Worm (Caenorhabditis elegans) whole organism, L1 larva: ENCODE results near the gene ech-6.

ENCODE experiments used
- C04F5.9 ChIP-seq: sonication (generic microtip); optimal IDR thresholded peaks from 2 replicates; lab custom pipeline; 2016; ENCODE audit warnings: missing genetic modification characterization, missing compliant biosample characterization
- ceh-8 ChIP-seq: fragments of 200-800 bp; sonication (Bioruptor generic); optimal IDR thresholded peaks from 2 replicates; lab custom pipeline; 2018; ENCODE audit warnings: mild to moderate bottlenecking, missing genetic modification characterization, moderate library complexity, missing compliant biosample characterization
- ceh-82 ChIP-seq, 3 experiments: fragments of 150-350 bp in 1 of 3; sonication (generic microtip) in 2 of 3; optimal IDR thresholded peaks; 2 replicates each; lab custom pipeline; 2014 to 2017; ENCODE audit warnings: missing biosample characterization in 3 of 3, missing genetic modification characterization in 3 of 3
- ceh-90 ChIP-seq: sonication (generic microtip); optimal IDR thresholded peaks from 2 replicates; lab custom pipeline; 2016; ENCODE audit warnings: missing genetic modification characterization, missing compliant biosample characterization
- dpl-1 ChIP-seq, 3 experiments: fragments of 150-350 bp in 2 of 3; sonication (generic microtip) in 1 of 3; optimal IDR thresholded peaks; 2 replicates each; lab custom pipeline; 2014 to 2017; ENCODE audit warnings: missing biosample characterization in 3 of 3, missing genetic modification characterization in 3 of 3, missing genetic modification reagents in 3 of 3
- dsc-1 ChIP-seq: sonication (generic microtip); optimal IDR thresholded peaks from 2 replicates; lab custom pipeline; 2016; ENCODE audit warnings: mild to moderate bottlenecking, missing genetic modification characterization, missing compliant biosample characterization
- efl-1 ChIP-seq, 4 experiments: fragments of 150-350 bp; optimal IDR thresholded peaks in 3 of 4; peaks in 1 of 4; 1 replicate in 1 of 4; 2 replicates in 3 of 4; lab custom pipeline; 2014; ENCODE audit warnings: missing biosample characterization in 2 of 4, missing genetic modification characterization in 2 of 4, missing genetic modification reagents in 2 of 4
- elt-2 ChIP-seq: sonication (generic microtip); optimal IDR thresholded peaks from 2 replicates; lab custom pipeline; 2016; ENCODE audit warnings: missing genetic modification characterization, mild to moderate bottlenecking, inconsistent platforms, missing compliant biosample characterization, missing genetic modification reagents
- fkh-10 ChIP-seq: sonication (generic microtip); optimal IDR thresholded peaks from 2 replicates; lab custom pipeline; 2017; ENCODE audit warnings: missing biosample characterization, missing genetic modification reagents, missing genetic modification characterization
- fkh-8 ChIP-seq: sonication (generic microtip); optimal IDR thresholded peaks from 2 replicates; lab custom pipeline; 2016; ENCODE audit warnings: mild to moderate bottlenecking, missing genetic modification characterization, missing compliant biosample characterization
- hlh-4 ChIP-seq: sonication (generic microtip); optimal IDR thresholded peaks from 2 replicates; lab custom pipeline; 2016; ENCODE audit warnings: mild to moderate bottlenecking, missing genetic modification characterization, missing compliant biosample characterization
- irx-1 ChIP-seq: sonication (generic microtip); optimal IDR thresholded peaks from 2 replicates; lab custom pipeline; 2016; ENCODE audit warnings: missing genetic modification characterization, missing compliant biosample characterization
- lin-15B ChIP-seq: fragments of 150-350 bp; sonication (generic microtip); optimal IDR thresholded peaks from 3 replicates; lab custom pipeline; 2014; ENCODE audit warnings: missing biosample characterization, missing genetic modification characterization
- lin-35 ChIP-seq, 2 experiments: fragments of 150-350 bp; optimal IDR thresholded peaks; 2 replicates each; lab custom pipeline; 2014; ENCODE audit warnings: missing biosample characterization in 2 of 2, missing genetic modification characterization in 2 of 2, missing genetic modification reagents in 2 of 2
- lin-39 ChIP-seq: fragments of 150-350 bp; optimal IDR thresholded peaks from 2 replicates; lab custom pipeline; 2014; ENCODE audit warnings: missing biosample characterization, missing genetic modification reagents, missing genetic modification characterization
- lsy-2 ChIP-seq, 2 experiments: fragments of 150-350 bp; optimal IDR thresholded peaks; 2 replicates each; lab custom pipeline; 2014; ENCODE audit warnings: missing biosample characterization in 2 of 2, missing genetic modification characterization in 2 of 2
- mef-2 ChIP-seq: fragments of 150-350 bp; optimal IDR thresholded peaks from 2 replicates; lab custom pipeline; 2014; ENCODE audit warnings: missing biosample characterization, missing genetic modification characterization
- nhr-11 ChIP-seq: fragments of 150-350 bp; optimal IDR thresholded peaks from 2 replicates; lab custom pipeline; 2014; ENCODE audit warnings: missing biosample characterization, missing genetic modification characterization
- nhr-19 ChIP-seq: fragments of 200-800 bp; sonication (Bioruptor generic); conservative IDR thresholded peaks from 2 replicates; pipeline ENCODE4 v1.3.6; 2022; ENCODE audit warnings: missing genetic modification characterization, missing compliant biosample characterization
- nhr-28 ChIP-seq: fragments of 150-350 bp; optimal IDR thresholded peaks from 2 replicates; lab custom pipeline; 2014; ENCODE audit warnings: missing biosample characterization, missing genetic modification characterization
- nhr-47 ChIP-seq: sonication (generic microtip); optimal IDR thresholded peaks from 2 replicates; lab custom pipeline; 2016; ENCODE audit warnings: mild to moderate bottlenecking, missing genetic modification characterization, moderate library complexity, missing compliant biosample characterization
- nhr-71 ChIP-seq: sonication (generic microtip); optimal IDR thresholded peaks from 2 replicates; lab custom pipeline; 2016; ENCODE audit warnings: mild to moderate bottlenecking, missing genetic modification characterization, moderate library complexity, missing compliant biosample characterization
- nhr-76 ChIP-seq: sonication (generic microtip); optimal IDR thresholded peaks from 2 replicates; lab custom pipeline; 2017; ENCODE audit warnings: missing biosample characterization, missing genetic modification characterization
- nhr-77 ChIP-seq: fragments of 150-350 bp; optimal IDR thresholded peaks from 2 replicates; lab custom pipeline; 2014; ENCODE audit warnings: missing biosample characterization, missing genetic modification characterization
- nhr-85 ChIP-seq: sonication (generic microtip); peaks from one replicate; lab custom pipeline; 2016; ENCODE audit warnings: missing genetic modification characterization, inconsistent platforms, missing compliant biosample characterization
- nhr-90 ChIP-seq: sonication (generic microtip); optimal IDR thresholded peaks from 2 replicates; lab custom pipeline; 2016; ENCODE audit warnings: mild to moderate bottlenecking, missing genetic modification characterization, missing compliant biosample characterization; ENCODE audit not compliant: poor library complexity
- rnt-1 ChIP-seq: sonication (generic microtip); optimal IDR thresholded peaks from 2 replicates; lab custom pipeline; 2016; ENCODE audit warnings: mild to moderate bottlenecking, missing genetic modification characterization, moderate library complexity, missing compliant biosample characterization
- skn-1 ChIP-seq: fragments of 150-350 bp; optimal IDR thresholded peaks from 2 replicates; lab custom pipeline; 2014; ENCODE audit warnings: missing biosample characterization, missing genetic modification characterization
- tbx-2 ChIP-seq: sonication (generic microtip); optimal IDR thresholded peaks from 2 replicates; lab custom pipeline; 2016; ENCODE audit warnings: missing genetic modification characterization, missing compliant biosample characterization
- unc-130 ChIP-seq: fragments of 150-350 bp; optimal IDR thresholded peaks from 2 replicates; lab custom pipeline; 2017; ENCODE audit warnings: missing biosample characterization, missing genetic modification characterization, inconsistent platforms
- unc-86 ChIP-seq: sonication (generic microtip); optimal IDR thresholded peaks from 2 replicates; lab custom pipeline; 2016; ENCODE audit warnings: missing genetic modification characterization, missing compliant biosample characterization
- unc-98 ChIP-seq: fragments of 200-800 bp; sonication (Bioruptor generic); IDR thresholded peaks from 2 replicates; pipeline ENCODE4 v1.3.6; 2022; ENCODE audit warnings: missing genetic modification characterization, missing compliant biosample characterization
- xbp-1 ChIP-seq: sonication (generic microtip); optimal IDR thresholded peaks from 2 replicates; lab custom pipeline; 2016; ENCODE audit warnings: missing genetic modification characterization, missing compliant biosample characterization
- zip-4 ChIP-seq: fragments of 200-800 bp; sonication (Bioruptor generic); optimal IDR thresholded peaks from 2 replicates; lab custom pipeline; 2018; ENCODE audit warnings: mild to moderate bottlenecking, missing genetic modification characterization, moderate library complexity, missing compliant biosample characterization
- ztf-4 ChIP-seq: fragments of 150-350 bp; optimal IDR thresholded peaks from 2 replicates; lab custom pipeline; 2014; ENCODE audit warnings: missing biosample characterization, missing genetic modification characterization

Gene ech-6

DNA sequence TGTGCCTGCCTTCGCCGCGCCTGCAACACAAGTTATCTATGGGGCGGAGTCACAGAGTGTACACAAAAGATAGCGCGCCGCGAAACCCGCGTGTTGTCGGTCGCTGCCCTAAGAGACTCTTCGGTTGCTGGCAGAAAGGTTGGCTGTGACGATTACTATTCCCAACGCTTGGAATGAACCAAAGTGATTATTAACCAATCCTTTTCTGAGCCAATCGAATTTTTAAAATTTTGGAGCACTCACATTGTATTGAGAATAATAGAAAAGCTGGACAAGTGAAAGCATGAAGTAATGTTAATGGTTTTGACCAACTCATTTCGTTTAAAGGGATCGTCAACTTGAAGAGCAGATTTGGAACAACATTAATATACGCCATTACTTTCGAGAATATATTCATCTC is 35.4 kb downstream of the ech-6 start (continued):
- TF ChIP-seq irx-1 (tag; lab: Kevin White, UChicago) (peak; percentile 71), nhr-47 (tag; lab: Kevin White, UChicago) (peak; percentile 84), lin-39 (tag; lab: Kevin White, UChicago) (peak; percentile 56), ceh-90 (tag; lab: Kevin White, UChicago) (peak; percentile 20), nhr-76 (no peak), lin-35 (GFP tag; optimal IDR thresholded peaks at IDR 0.05; lab: Kevin White, UChicago) (peak in 1 of 2 experiments; percentile 69), unc-86 (tag; lab: Kevin White, UChicago) (peak; percentile 32), hlh-4 (tag; lab: Kevin White, UChicago) (no peak), rnt-1 (tag; lab: Kevin White, UChicago) (peak; percentile 90), nhr-71 (peak; percentile 89), dpl-1 (GFP tag; optimal IDR thresholded peaks at IDR 0.05; lab: Kevin White, UChicago) (peak; percentile 7 to 46 (median 25)), ceh-82 (tag; optimal IDR thresholded peaks at IDR 0.05; lab: Kevin White, UChicago) (peak; percentile 43 to 56 (median 48)), C04F5.9 (peak; percentile 43), xbp-1 (tag; lab: Kevin White, UChicago) (peak; percentile 58)

DNA sequence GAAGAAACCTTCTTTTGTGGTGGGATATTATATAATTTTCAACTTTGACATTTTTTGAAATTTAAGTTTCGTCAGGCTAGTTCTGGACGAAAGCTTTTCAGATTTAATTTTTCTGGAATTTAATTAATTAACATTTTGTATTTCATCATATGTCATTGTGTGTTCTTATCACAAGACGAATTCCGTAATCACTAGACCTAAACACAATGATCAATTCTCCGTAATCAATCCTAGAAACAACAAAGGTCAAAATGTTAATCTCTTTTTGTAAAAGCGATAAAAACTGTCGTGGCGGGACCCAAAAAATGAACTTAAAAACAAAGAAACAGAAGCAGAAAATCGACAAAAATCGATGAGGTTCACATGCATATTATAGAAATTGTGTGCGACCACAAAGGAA is 38.0 kb downstream of the ech-6 start:
- TF ChIP-seq elt-2 (tag; lab: Kevin White, UChicago) (peak; percentile 50), nhr-47 (tag; lab: Kevin White, UChicago) (no peak), nhr-71 (peak; percentile 29), nhr-85 (tag; lab: Kevin White, UChicago) (no peak), nhr-28 (tag; lab: Kevin White, UChicago) (no peak), nhr-90 (tag; lab: Kevin White, UChicago) (no peak), ceh-90 (tag; lab: Kevin White, UChicago) (no peak)

DNA sequence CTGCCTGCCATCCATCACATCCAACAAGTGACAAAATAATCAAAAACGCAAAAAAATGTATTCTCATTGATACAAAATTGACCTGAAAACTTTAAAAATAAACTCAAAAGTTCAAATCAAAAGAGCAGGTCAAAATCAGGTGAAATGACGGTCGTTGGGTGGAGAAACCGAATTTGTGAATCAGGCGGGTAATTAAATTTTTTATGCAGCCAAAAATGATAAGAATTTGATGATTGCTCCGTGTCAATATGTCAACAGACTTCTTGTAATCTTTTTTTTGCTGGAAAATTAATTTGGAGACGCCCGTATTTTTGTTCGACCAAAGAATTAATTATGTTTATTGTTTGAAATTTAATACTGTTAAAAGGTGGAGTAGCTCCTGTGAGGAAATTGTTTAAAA is 38.8 kb downstream of the ech-6 start, which contains the start of gene ncx-6:
ncx-6 (minus strand) TSS at position 88 of the 400 bp plus-strand sequence.
- no peak for TF ChIP-seq ceh-8
- peak; percentile 34 for TF ChIP-seq elt-2 (tag; lab: Kevin White, UChicago)

DNA sequence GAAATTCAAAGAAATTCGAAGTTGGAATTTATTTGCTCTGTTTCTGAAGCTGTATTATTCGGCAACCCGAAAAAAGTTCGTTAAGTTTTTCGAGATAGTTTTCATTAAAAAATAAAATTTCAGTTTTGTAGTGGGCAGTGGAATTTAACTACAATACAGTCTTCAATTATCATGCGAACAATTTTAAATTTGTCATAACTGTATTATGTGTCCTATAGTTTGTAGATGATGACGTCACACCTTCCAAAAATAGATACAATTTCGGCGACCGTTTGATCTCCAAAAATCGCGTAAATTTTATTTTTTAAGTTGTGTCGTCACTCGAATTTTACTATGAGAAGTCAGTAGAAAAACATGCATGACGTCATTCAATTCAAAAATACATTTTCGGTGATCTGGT is 39.5 kb downstream of the ech-6 start:
- TF ChIP-seq unc-86 (tag; lab: Kevin White, UChicago) (no peak), nhr-47 (tag; lab: Kevin White, UChicago) (no peak), ztf-4 (tag; lab: Kevin White, UChicago) (no peak), lin-35 (GFP tag; optimal IDR thresholded peaks at IDR 0.05; lab: Kevin White, UChicago) (no peak), fkh-10 (GFP tag; lab: Kevin White, UChicago) (no peak), skn-1 (tag; lab: Kevin White, UChicago) (no peak), nhr-11 (tag; lab: Kevin White, UChicago) (no peak), unc-130 (tag; lab: Kevin White, UChicago) (no peak), lin-15B (no peak), nhr-19 (GFP tag; lab: Robert Waterston, UW) (no peak), fkh-8 (no peak), nhr-77 (tag; lab: Kevin White, UChicago) (no peak), efl-1 (optimal IDR thresholded peaks at IDR 0.05; lab: Kevin White, UChicago) (no peak), efl-1 (GFP tag; optimal IDR thresholded peaks at IDR 0.05 in 1 of 2; lab: Kevin White, UChicago) (no peak), zip-4 (GFP tag; lab: Kevin White, UChicago) (no peak), ceh-8 (no peak), unc-98 (GFP tag; lab: Robert Waterston, UW) (no peak), mef-2 (no peak)

DNA sequence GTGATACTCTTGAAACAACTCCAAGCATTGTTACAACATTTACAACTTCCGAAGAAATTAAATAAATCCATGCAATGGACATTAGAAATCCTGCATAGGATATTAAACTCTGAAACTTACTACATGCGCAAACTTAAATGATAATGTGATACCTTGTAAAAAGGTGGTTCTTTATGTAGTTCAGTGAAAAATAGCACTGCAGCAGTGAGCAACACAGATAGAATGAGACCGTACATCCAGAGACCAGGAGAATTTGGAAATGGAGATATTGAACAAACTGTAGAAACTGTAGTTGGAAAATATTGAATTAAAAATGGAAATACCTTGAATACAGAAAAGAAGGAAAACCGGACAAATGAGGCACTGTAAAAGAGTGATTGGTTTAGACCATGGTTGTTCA is 41.5 kb downstream of the ech-6 start:
- TF ChIP-seq tbx-2 (no peak), lsy-2 (tag; optimal IDR thresholded peaks at IDR 0.05; lab: Kevin White, UChicago) (no peak), xbp-1 (tag; lab: Kevin White, UChicago) (no peak), dsc-1 (tag; lab: Kevin White, UChicago) (no peak)
